Fruit fly (Drosophila melanogaster) whole organism, wandering third instar larva: ENCODE data around the gene Ac78C.

ENCODE experiments used
- Abd-B ChIP-seq: fragments of >200 bp; optimal IDR thresholded peaks from 2 replicates; lab custom pipeline; 2017; ENCODE audit warnings: missing biosample characterization, missing genetic modification characterization
- h ChIP-seq: fragments of 200-800 bp; sonication (Bioruptor generic); optimal IDR thresholded peaks from 3 replicates; lab custom pipeline; 2016; ENCODE audit warnings: missing biosample characterization, mild to moderate bottlenecking, missing genetic modification characterization

- no peak for TF ChIP-seq Abd-B (GFP tag; lab: Kevin White, UChicago)
- no peak for TF ChIP-seq h (GFP tag; lab: Kevin White, UChicago)
These were observed 25.8 kb downstream of the Ac78C start for dm6 chr3L:21145841-21146395.
